Worm (Caenorhabditis elegans) whole organism, midembryonic: Measurements from ENCODE around the gene fum-1.
"Not testable (repeated sequence)": the region's sequence is repeated elsewhere in the genome, so short reads cannot be mapped to it uniquely, and the experiment has no call there.

Experiments
- T22C8.4 ChIP-seq: fragments of 200-800 bp; sonication (Bioruptor generic); IDR thresholded peaks from 2 replicates; pipeline ENCODE4 v1.3.6; 2022; ENCODE audit warnings: missing genetic modification characterization, missing compliant biosample characterization
- klf-2 ChIP-seq: fragments of 200-800 bp; sonication (Bioruptor generic); conservative IDR thresholded peaks from 2 replicates; pipeline ENCODE4 v1.3.6; 2022; ENCODE audit warnings: missing genetic modification reagents, missing genetic modification characterization, missing compliant biosample characterization
- ref-1 ChIP-seq: fragments of 200-800 bp; sonication (Bioruptor generic); conservative IDR thresholded peaks from 2 replicates; pipeline ENCODE4 v1.3.6; 2022; ENCODE audit warnings: missing genetic modification reagents, missing genetic modification characterization, missing compliant biosample characterization
- tab-1 ChIP-seq: fragments of 200-800 bp; sonication (Bioruptor generic); IDR thresholded peaks from 2 replicates; pipeline ENCODE4 v1.3.6; 2022; ENCODE audit warnings: missing genetic modification characterization, missing compliant biosample characterization
- ztf-29 ChIP-seq: fragments of 200-800 bp; sonication (Bioruptor generic); IDR thresholded peaks from 2 replicates; pipeline ENCODE4 v1.3.6; 2022; ENCODE audit warnings: missing genetic modification reagents, missing genetic modification characterization, missing compliant biosample characterization

ce11 chrIII:7468980-7469379 is 3.6 kb downstream of the fum-1 start, which contains the start of gene H14A12.5:
- TF ChIP-seq klf-2, tab-1, ztf-29, T22C8.4, ref-1 (GFP tag; lab: Robert Waterston, UW): not testable (repeated sequence)
